Fruit fly (Drosophila melanogaster) whole organism: ENCODE measurements around the gene CG16710.

Experiments
- CG8478 ChIP-seq: fragments of >200 bp; optimal IDR thresholded peaks from 2 replicates; lab custom pipeline; 2018; ENCODE audit warnings: inconsistent platforms
- Dll ChIP-seq: fragments of >200 bp; optimal IDR thresholded peaks from 2 replicates; lab custom pipeline; 2017
- pan ChIP-seq: fragments of >200 bp; optimal IDR thresholded peaks from 2 replicates; lab custom pipeline; 2017
- psq ChIP-seq: fragments of >200 bp; optimal IDR thresholded peaks from 2 replicates; lab custom pipeline; 2017

dm6 chr3R:23694579-23695033, 12.3 kb downstream of the CG16710 start, which contains the start of gene CG10254:
- no peak for TF ChIP-seq CG8478 (lab: Kevin White, UChicago)
- TF ChIP-seq pan (lab: Kevin White, UChicago): no peak
- TF ChIP-seq Dll (lab: Kevin White, UChicago): no peak
- no peak for TF ChIP-seq psq (lab: Kevin White, UChicago)
